Worm (Caenorhabditis elegans) whole organism, L3 larva: Measurements from ENCODE around the gene lys-2.

Experiments
- ama-1 ChIP-seq: fragments of 150-350 bp; optimal IDR thresholded peaks from 2 replicates; lab custom pipeline; 2018
- ceh-16 ChIP-seq: sonication (generic microtip); optimal IDR thresholded peaks from 2 replicates; lab custom pipeline; 2017; ENCODE audit warnings: missing biosample characterization, missing genetic modification characterization
- ceh-82 ChIP-seq: fragments of 150-350 bp; optimal IDR thresholded peaks from 2 replicates; lab custom pipeline; 2014; ENCODE audit warnings: missing biosample characterization, missing genetic modification characterization
- ceh-9 ChIP-seq: sonication (generic microtip); optimal IDR thresholded peaks from 2 replicates; lab custom pipeline; 2018; ENCODE audit warnings: missing biosample characterization, missing genetic modification characterization
- daf-12 ChIP-seq: fragments of 150-350 bp; optimal IDR thresholded peaks from 2 replicates; lab custom pipeline; 2014; ENCODE audit warnings: missing biosample characterization, missing genetic modification reagents, missing genetic modification characterization
- elt-1 ChIP-seq: fragments of 150-350 bp; optimal IDR thresholded peaks from 2 replicates; lab custom pipeline; 2014; ENCODE audit warnings: missing biosample characterization, missing genetic modification characterization
- elt-2 ChIP-seq: sonication (generic microtip); optimal IDR thresholded peaks from 2 replicates; lab custom pipeline; 2016; ENCODE audit warnings: missing genetic modification reagents, mild to moderate bottlenecking, missing genetic modification characterization, missing compliant biosample characterization
- eor-1 ChIP-seq, 2 experiments: fragments of 150-350 bp; optimal IDR thresholded peaks; 2 replicates each; lab custom pipeline; 2014 to 2018; ENCODE audit warnings: missing biosample characterization in 2 of 2, missing genetic modification characterization in 2 of 2
- fkh-10 ChIP-seq: sonication (generic microtip); optimal IDR thresholded peaks from 2 replicates; lab custom pipeline; 2017; ENCODE audit warnings: missing biosample characterization, missing genetic modification reagents, missing genetic modification characterization
- fos-1 ChIP-seq: fragments of 150-350 bp; optimal IDR thresholded peaks from 2 replicates; lab custom pipeline; 2014; ENCODE audit warnings: missing biosample characterization, missing genetic modification characterization
- jun-1 ChIP-seq: fragments of 150-350 bp; optimal IDR thresholded peaks from 2 replicates; lab custom pipeline; 2014; ENCODE audit warnings: missing biosample characterization, missing genetic modification reagents, missing genetic modification characterization
- lin-39 ChIP-seq: fragments of 150-350 bp; optimal IDR thresholded peaks from 2 replicates; lab custom pipeline; 2018; ENCODE audit warnings: missing biosample characterization, missing genetic modification reagents, missing genetic modification characterization
- mdl-1 ChIP-seq: fragments of 150-350 bp; optimal IDR thresholded peaks from 2 replicates; lab custom pipeline; 2014; ENCODE audit warnings: missing biosample characterization, missing genetic modification characterization
- nfya-1 ChIP-seq: sonication (generic microtip); optimal IDR thresholded peaks from 2 replicates; lab custom pipeline; 2017; ENCODE audit warnings: missing genetic modification characterization, mild to moderate bottlenecking, missing compliant biosample characterization, antibody characterized with exemption, moderate library complexity; ENCODE audit not compliant: insufficient read depth
- nhr-11 ChIP-seq: fragments of 150-350 bp; optimal IDR thresholded peaks from 2 replicates; lab custom pipeline; 2014; ENCODE audit warnings: missing biosample characterization, missing genetic modification characterization
- nhr-12 ChIP-seq: fragments of 150-350 bp; optimal IDR thresholded peaks from 2 replicates; lab custom pipeline; 2014; ENCODE audit warnings: missing biosample characterization, missing genetic modification characterization
- nhr-23 ChIP-seq: fragments of 150-350 bp; optimal IDR thresholded peaks from 2 replicates; lab custom pipeline; 2014; ENCODE audit warnings: missing biosample characterization, missing genetic modification reagents, missing genetic modification characterization
- nhr-237 ChIP-seq: fragments of 150-350 bp; optimal IDR thresholded peaks from 2 replicates; lab custom pipeline; 2014; ENCODE audit warnings: missing biosample characterization, missing genetic modification characterization
- nhr-28 ChIP-seq: fragments of 150-350 bp; optimal IDR thresholded peaks from 2 replicates; lab custom pipeline; 2014; ENCODE audit warnings: missing biosample characterization, missing genetic modification characterization
- nhr-43 ChIP-seq: sonication (generic microtip); optimal IDR thresholded peaks from 2 replicates; lab custom pipeline; 2016; ENCODE audit warnings: mild to moderate bottlenecking, missing genetic modification characterization, missing compliant biosample characterization; ENCODE audit not compliant: poor library complexity, severe bottlenecking
- nhr-67 ChIP-seq: fragments of 150-350 bp; optimal IDR thresholded peaks from 2 replicates; lab custom pipeline; 2014; ENCODE audit warnings: missing biosample characterization, missing genetic modification characterization
- nhr-77 ChIP-seq: fragments of 150-350 bp; optimal IDR thresholded peaks from 2 replicates; lab custom pipeline; 2014; ENCODE audit warnings: missing biosample characterization, missing genetic modification characterization
- pha-4 ChIP-seq: fragments of 150-350 bp; optimal IDR thresholded peaks from 2 replicates; lab custom pipeline; 2014; ENCODE audit warnings: missing biosample characterization, missing genetic modification reagents, missing genetic modification characterization
- pqm-1 ChIP-seq: fragments of 150-350 bp; optimal IDR thresholded peaks from 2 replicates; lab custom pipeline; 2017; ENCODE audit warnings: missing biosample characterization, missing genetic modification characterization, inconsistent platforms
- sea-2 ChIP-seq: fragments of 150-350 bp; sonication (generic microtip); optimal IDR thresholded peaks from 4 replicates; lab custom pipeline; 2014; ENCODE audit warnings: missing biosample characterization, missing genetic modification reagents, missing genetic modification characterization
- skn-1 ChIP-seq: fragments of 150-350 bp; optimal IDR thresholded peaks from 2 replicates; lab custom pipeline; 2014; ENCODE audit warnings: missing biosample characterization, missing genetic modification characterization
- snpc-4 ChIP-seq: fragments of 150-350 bp; optimal IDR thresholded peaks from 2 replicates; lab custom pipeline; 2014; ENCODE audit warnings: missing biosample characterization, missing genetic modification characterization
- tbx-2 ChIP-seq: sonication (generic microtip); optimal IDR thresholded peaks from 2 replicates; lab custom pipeline; 2016; ENCODE audit warnings: mild to moderate bottlenecking, missing genetic modification characterization, missing compliant biosample characterization
- unc-39 ChIP-seq: sonication (generic microtip); optimal IDR thresholded peaks from 4 replicates; lab custom pipeline; 2017; ENCODE audit warnings: missing biosample characterization, missing genetic modification characterization
- ztf-11 ChIP-seq: fragments of 150-350 bp; optimal IDR thresholded peaks from 2 replicates; lab custom pipeline; 2014; ENCODE audit warnings: missing biosample characterization, missing genetic modification characterization

lys-2 gene

DNA sequence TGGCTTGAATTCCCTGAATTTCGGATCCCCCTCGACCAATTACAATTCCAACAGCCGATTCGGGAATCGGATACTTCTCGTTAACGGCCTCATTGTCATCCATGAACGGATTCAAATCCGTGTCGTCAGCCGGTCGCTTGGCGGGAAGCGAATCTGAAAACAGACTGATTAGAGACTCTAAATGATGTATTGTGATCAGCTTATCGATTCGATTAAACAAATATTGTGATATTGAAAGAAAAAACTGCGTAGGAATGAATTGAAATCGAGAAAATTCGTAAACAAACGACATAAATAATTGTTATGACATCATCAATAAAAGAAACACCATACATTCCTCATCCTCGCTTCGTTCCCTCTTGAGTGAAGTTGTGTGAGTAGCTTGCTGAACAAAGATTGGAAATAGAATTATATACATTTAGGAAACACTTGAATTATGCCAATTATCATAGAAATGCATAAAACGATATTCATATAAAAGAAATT is 43.3 kb downstream of the lys-2 start:
- TF ChIP-seq nhr-237 (tag; lab: Kevin White, UChicago) (no peak), nhr-23 (tag; lab: Kevin White, UChicago) (no peak), ama-1 (lab: Kevin White, UChicago) (peak; percentile 6)

- no peak for TF ChIP-seq nhr-12 (tag; lab: Kevin White, UChicago)
- TF ChIP-seq ceh-82 (tag; lab: Kevin White, UChicago): no peak
- no peak for TF ChIP-seq pqm-1 (tag; lab: Kevin White, UChicago)
- no peak for TF ChIP-seq ztf-11 (tag; lab: Kevin White, UChicago)
- no peak for TF ChIP-seq nhr-77 (tag; lab: Kevin White, UChicago)
- TF ChIP-seq nhr-23 (tag; lab: Kevin White, UChicago): no peak
- no peak for TF ChIP-seq nhr-237 (tag; lab: Kevin White, UChicago)
- no peak for TF ChIP-seq daf-12 (tag; lab: Kevin White, UChicago)
- no peak for TF ChIP-seq elt-2 (tag; lab: Kevin White, UChicago)
- TF ChIP-seq eor-1 (tag; optimal IDR thresholded peaks at IDR 0.05; lab: Kevin White, UChicago): no peak
- no peak for TF ChIP-seq elt-1 (tag; lab: Kevin White, UChicago)
Measured at ce11 chrV:10237171-10237570, 44.1 kb downstream of the lys-2 start.

DNA sequence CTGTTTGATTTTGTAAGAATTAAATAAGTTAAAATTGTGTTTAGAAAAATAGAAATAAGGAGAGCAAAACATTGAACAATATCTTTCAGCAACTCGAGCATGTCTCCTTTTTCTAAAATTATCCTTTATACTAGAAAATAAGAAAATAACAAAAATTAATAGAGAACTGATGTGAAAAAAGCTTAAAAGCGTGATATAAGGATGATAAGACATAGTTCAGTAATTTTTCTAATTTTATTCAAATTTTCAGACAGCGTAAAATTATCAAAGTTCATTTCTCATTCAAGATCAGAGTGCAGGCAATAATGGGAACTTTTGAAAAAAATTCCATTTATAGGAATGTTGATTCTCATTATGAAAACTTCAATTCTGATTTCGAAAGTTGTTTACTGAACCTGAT is 47.9 kb downstream of the lys-2 start, which contains the start of gene str-182:
TSS of gene str-182 (minus strand) at position 101 of the 400 bp plus-strand sequence.
- TF ChIP-seq skn-1 (tag; lab: Kevin White, UChicago): no peak
- TF ChIP-seq mdl-1 (tag; lab: Kevin White, UChicago): no peak
- no peak for TF ChIP-seq nhr-28 (tag; lab: Kevin White, UChicago)
- TF ChIP-seq jun-1 (tag; lab: Kevin White, UChicago): no peak
- no peak for TF ChIP-seq unc-39 (tag; lab: Kevin White, UChicago)
- no peak for TF ChIP-seq snpc-4 (tag; lab: Kevin White, UChicago)
- TF ChIP-seq nhr-43 (tag; lab: Kevin White, UChicago): no peak
- TF ChIP-seq sea-2 (GFP tag; lab: Kevin White, UChicago): no peak
- TF ChIP-seq nhr-237 (tag; lab: Kevin White, UChicago): no peak
- TF ChIP-seq ceh-16 (tag; lab: Kevin White, UChicago): no peak
- TF ChIP-seq pha-4 (tag; lab: Kevin White, UChicago): no peak

DNA sequence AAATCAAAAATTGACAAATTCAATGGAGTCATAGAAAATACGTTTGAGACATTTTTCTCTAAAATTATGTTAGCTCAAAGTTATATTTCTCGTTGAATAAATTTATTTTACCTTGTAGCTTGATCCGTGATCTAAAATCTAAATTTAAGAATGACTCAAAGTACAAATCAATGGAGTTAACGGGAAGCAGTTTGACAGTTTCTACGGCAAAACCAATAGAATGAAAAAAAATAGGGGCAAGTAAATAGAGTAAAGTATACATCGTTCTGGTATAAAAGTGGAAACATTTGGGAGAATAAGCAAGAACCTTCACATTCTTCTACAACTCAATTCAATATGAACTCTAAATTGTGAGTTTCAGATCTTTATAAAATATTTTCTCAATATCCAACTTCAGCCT is 50.3 kb downstream of the lys-2 start, which contains the start of gene fipr-6:
TSS of gene fipr-6 (plus strand) at position 301 of the 400 bp plus-strand sequence.
- TF ChIP-seq tbx-2 (no peak), ama-1 (lab: Kevin White, UChicago) (no peak), elt-2 (tag; lab: Kevin White, UChicago) (no peak), lin-39 (tag; lab: Kevin White, UChicago) (no peak), ceh-9 (no peak), nhr-11 (no peak), fos-1 (no peak), sea-2 (GFP tag; lab: Kevin White, UChicago) (no peak), jun-1 (tag; lab: Kevin White, UChicago) (no peak), nhr-67 (tag; lab: Kevin White, UChicago) (no peak), fkh-10 (GFP tag; lab: Kevin White, UChicago) (no peak), nfya-1 (no peak)
